Worm (Caenorhabditis elegans) whole organism, L4/young adult: Measurements from ENCODE around the gene C02F5.12.

Experiments used
- W03F9.2 ChIP-seq: fragments of 150-350 bp; optimal IDR thresholded peaks from 2 replicates; lab custom pipeline; 2014; ENCODE audit warnings: missing biosample characterization, missing genetic modification characterization
- dao-5 ChIP-seq: sonication (generic microtip); optimal IDR thresholded peaks from 2 replicates; lab custom pipeline; 2016; ENCODE audit warnings: missing genotype, missing genetic modification characterization, moderate library complexity, missing compliant biosample characterization
- him-1 ChIP-seq: sonication (generic microtip); optimal IDR thresholded peaks from 2 replicates; lab custom pipeline; 2016; ENCODE audit warnings: missing genotype, missing genetic modification reagents, missing genetic modification characterization, missing compliant biosample characterization

- TF ChIP-seq W03F9.2 (tag; lab: Kevin White, UChicago): no peak
- no peak for TF ChIP-seq dao-5
- no peak for TF ChIP-seq him-1 (tag; lab: Kevin White, UChicago)
These were observed 40.1 kb downstream of the C02F5.12 start, which contains the start of gene snb-5 for ce11 chrIII:8202754-8203153.
